Worm (Caenorhabditis elegans) whole organism, mixed stage, embryonic: ENCODE measurements around the gene aex-4.
A peak's percentile ranks its signal among the peaks of the same experiment; 100 is the strongest.

Experiments
- M03D4.4 ChIP-seq: sonication (generic microtip); optimal IDR thresholded peaks from 2 replicates; lab custom pipeline; 2017; ENCODE audit warnings: mild to moderate bottlenecking, missing genetic modification characterization, missing compliant biosample characterization
- bed-3 ChIP-seq: fragments of 200-800 bp; sonication (Bioruptor generic); optimal IDR thresholded peaks from 3 replicates; lab custom pipeline; 2018; ENCODE audit warnings: mild to moderate bottlenecking, missing genetic modification characterization, moderate library complexity, missing compliant biosample characterization
- blmp-1 ChIP-seq: fragments of 150-350 bp; optimal IDR thresholded peaks from 2 replicates; lab custom pipeline; 2014; ENCODE audit warnings: missing biosample characterization, missing genetic modification characterization
- ceh-39 ChIP-seq: fragments of 150-350 bp; optimal IDR thresholded peaks from 2 replicates; lab custom pipeline; 2014; ENCODE audit warnings: missing biosample characterization, missing genetic modification characterization
- ceh-43 ChIP-seq: fragments of 200-800 bp; sonication (Bioruptor generic); optimal IDR thresholded peaks from 2 replicates; lab custom pipeline; 2018; ENCODE audit warnings: mild to moderate bottlenecking, missing genetic modification characterization, moderate library complexity, missing compliant biosample characterization
- ces-1 ChIP-seq: fragments of 150-350 bp; optimal IDR thresholded peaks from 2 replicates; lab custom pipeline; 2014; ENCODE audit warnings: missing biosample characterization, missing genetic modification reagents, missing genetic modification characterization
- cnd-1 ChIP-seq: fragments of 200-800 bp; sonication (Bioruptor generic); optimal IDR thresholded peaks from 2 replicates; lab custom pipeline; 2018; ENCODE audit warnings: mild to moderate bottlenecking, missing genetic modification characterization, missing compliant biosample characterization
- drap-1 ChIP-seq: fragments of 200-800 bp; sonication (Bioruptor generic); optimal IDR thresholded peaks from 3 replicates; lab custom pipeline; 2018; ENCODE audit warnings: mild to moderate bottlenecking, missing genetic modification characterization, missing compliant biosample characterization
- elt-1 ChIP-seq: sonication (generic microtip); optimal IDR thresholded peaks from 2 replicates; lab custom pipeline; 2017; ENCODE audit warnings: missing genetic modification characterization, mild to moderate bottlenecking, missing compliant biosample characterization, antibody characterized with exemption, moderate library complexity, borderline replicate concordance; ENCODE audit not compliant: insufficient read depth
- elt-3 ChIP-seq: fragments of 150-350 bp; optimal IDR thresholded peaks from 2 replicates; lab custom pipeline; 2014; ENCODE audit warnings: missing biosample characterization, missing genetic modification characterization
- hlh-1 ChIP-seq: fragments of 150-350 bp; optimal IDR thresholded peaks from 2 replicates; lab custom pipeline; 2014; ENCODE audit warnings: missing biosample characterization, missing genetic modification reagents, missing genetic modification characterization
- lin-32 ChIP-seq: fragments of 200-800 bp; sonication (Bioruptor generic); optimal IDR thresholded peaks from 2 replicates; lab custom pipeline; 2018; ENCODE audit warnings: mild to moderate bottlenecking, missing genetic modification characterization, missing compliant biosample characterization
- lsy-2 ChIP-seq: fragments of 150-350 bp; optimal IDR thresholded peaks from 2 replicates; lab custom pipeline; 2014; ENCODE audit warnings: missing biosample characterization, missing genetic modification characterization
- mab-5 ChIP-seq: fragments of 150-350 bp; optimal IDR thresholded peaks from 2 replicates; lab custom pipeline; 2014; ENCODE audit warnings: missing biosample characterization, missing genetic modification characterization
- mep-1 ChIP-seq: fragments of 150-350 bp; optimal IDR thresholded peaks from 2 replicates; lab custom pipeline; 2017; ENCODE audit warnings: missing biosample characterization, missing genetic modification reagents, missing genetic modification characterization, inconsistent platforms
- mls-2 ChIP-seq: sonication (generic microtip); optimal IDR thresholded peaks from 2 replicates; lab custom pipeline; 2016; ENCODE audit warnings: mild to moderate bottlenecking, missing genetic modification characterization, moderate library complexity, missing compliant biosample characterization
- nhr-12 ChIP-seq: fragments of 150-350 bp; optimal IDR thresholded peaks from 2 replicates; lab custom pipeline; 2014; ENCODE audit warnings: missing biosample characterization, missing genetic modification characterization
- nhr-2 ChIP-seq: fragments of 150-350 bp; optimal IDR thresholded peaks from 2 replicates; lab custom pipeline; 2014; ENCODE audit warnings: missing biosample characterization, missing genetic modification characterization
- nhr-28 ChIP-seq: fragments of 150-350 bp; optimal IDR thresholded peaks from 2 replicates; lab custom pipeline; 2014; ENCODE audit warnings: missing biosample characterization, missing genetic modification characterization
- nhr-76 ChIP-seq: sonication (generic microtip); optimal IDR thresholded peaks from 2 replicates; lab custom pipeline; 2017; ENCODE audit warnings: missing biosample characterization, missing genetic modification characterization
- pha-4 ChIP-seq: fragments of 150-350 bp; optimal IDR thresholded peaks from 2 replicates; lab custom pipeline; 2018; ENCODE audit warnings: missing biosample characterization, missing genetic modification reagents, missing genetic modification characterization
- sem-2 ChIP-seq: fragments of 200-800 bp; sonication (Bioruptor generic); optimal IDR thresholded peaks from 2 replicates; lab custom pipeline; 2018; ENCODE audit warnings: mild to moderate bottlenecking, missing genetic modification characterization, missing compliant biosample characterization
- snpc-4 ChIP-seq: fragments of 150-350 bp; optimal IDR thresholded peaks from 2 replicates; lab custom pipeline; 2014; ENCODE audit warnings: missing biosample characterization, missing genetic modification characterization
- sptf-1 ChIP-seq: sonication (generic microtip); optimal IDR thresholded peaks from 2 replicates; lab custom pipeline; 2017; ENCODE audit warnings: mild to moderate bottlenecking, missing genetic modification characterization, moderate library complexity, missing compliant biosample characterization
- tbx-8 ChIP-seq: fragments of 200-800 bp; sonication (Bioruptor generic); optimal IDR thresholded peaks from 2 replicates; lab custom pipeline; 2018; ENCODE audit warnings: mild to moderate bottlenecking, missing genetic modification characterization, moderate library complexity, missing compliant biosample characterization
- unc-120 ChIP-seq: sonication (generic microtip); optimal IDR thresholded peaks from 2 replicates; lab custom pipeline; 2017; ENCODE audit warnings: missing genetic modification characterization, missing compliant biosample characterization; ENCODE audit not compliant: poor library complexity, severe bottlenecking
- unc-39 ChIP-seq: fragments of 150-350 bp; optimal IDR thresholded peaks from 2 replicates; lab custom pipeline; 2014; ENCODE audit warnings: missing biosample characterization, missing genetic modification characterization
- ztf-11 ChIP-seq: fragments of 150-350 bp; optimal IDR thresholded peaks from 2 replicates; lab custom pipeline; 2014; ENCODE audit warnings: missing biosample characterization, missing genetic modification characterization

aex-4 gene

DNA sequence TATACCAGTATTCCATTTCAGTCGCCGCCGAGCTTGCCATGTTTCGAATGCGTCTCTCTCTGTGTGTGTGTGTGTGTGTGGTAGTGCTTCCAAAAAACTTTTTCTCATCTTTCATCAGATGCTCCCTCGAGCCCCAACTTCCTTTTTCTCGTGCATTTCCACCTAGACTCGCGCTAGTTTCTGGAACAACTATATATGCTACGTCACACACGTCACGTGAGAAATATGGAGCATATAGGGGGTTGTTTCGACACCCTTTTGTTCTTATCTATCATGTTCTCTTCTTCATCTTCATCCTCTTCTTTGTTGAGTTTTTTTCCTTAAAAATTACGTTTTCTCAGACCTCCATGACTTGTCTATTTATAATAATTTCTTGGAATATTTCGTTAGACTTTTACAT lies 23.8 kb upstream of the aex-4 start:
- TF ChIP-seq elt-1 (tag; lab: Kevin White, UChicago), result no peak
- TF ChIP-seq lin-32, result no peak
- no peak for TF ChIP-seq mep-1
- no peak for TF ChIP-seq lsy-2 (tag; lab: Kevin White, UChicago)
- no peak for TF ChIP-seq M03D4.4 (tag; lab: Kevin White, UChicago)
- no peak for TF ChIP-seq ceh-39 (tag; lab: Kevin White, UChicago)
- TF ChIP-seq cnd-1, result no peak
- TF ChIP-seq ztf-11, result no peak
- TF ChIP-seq elt-3, result no peak
- no peak for TF ChIP-seq nhr-76 (tag; lab: Kevin White, UChicago)
- no peak for TF ChIP-seq unc-39 (tag; lab: Kevin White, UChicago)
- no peak for TF ChIP-seq mab-5 (tag; lab: Kevin White, UChicago)
- TF ChIP-seq nhr-12 (tag; lab: Kevin White, UChicago), result no peak
- TF ChIP-seq mls-2 (tag; lab: Kevin White, UChicago), result no peak
- TF ChIP-seq nhr-28, result no peak
- TF ChIP-seq drap-1 (GFP tag; lab: Kevin White, UChicago), result no peak
- TF ChIP-seq tbx-8, result no peak
- TF ChIP-seq, all 35 proteins: peak for 0

DNA sequence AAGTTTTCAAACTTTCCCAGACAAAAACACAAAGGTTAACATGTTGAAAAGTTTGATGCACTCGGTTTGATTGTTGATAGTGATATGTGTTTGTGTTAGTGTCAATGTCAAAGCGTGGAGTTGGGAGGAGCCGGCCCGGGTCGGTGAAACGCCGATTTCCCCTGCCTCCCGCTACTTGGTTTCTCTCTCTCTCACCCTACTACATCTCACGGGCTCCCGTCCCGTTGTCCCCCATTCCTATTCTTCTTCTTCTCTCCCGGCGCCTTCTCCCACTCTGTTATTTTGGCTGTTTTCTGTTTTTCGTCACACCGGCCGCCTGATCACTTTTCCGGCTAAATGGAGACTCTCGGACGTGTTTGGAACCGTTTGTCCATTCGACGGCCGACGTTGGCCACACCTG lies 22.8 kb upstream of the aex-4 start:
- TF ChIP-seq tbx-8, result no peak
- TF ChIP-seq hlh-1, result peak; percentile 32

DNA sequence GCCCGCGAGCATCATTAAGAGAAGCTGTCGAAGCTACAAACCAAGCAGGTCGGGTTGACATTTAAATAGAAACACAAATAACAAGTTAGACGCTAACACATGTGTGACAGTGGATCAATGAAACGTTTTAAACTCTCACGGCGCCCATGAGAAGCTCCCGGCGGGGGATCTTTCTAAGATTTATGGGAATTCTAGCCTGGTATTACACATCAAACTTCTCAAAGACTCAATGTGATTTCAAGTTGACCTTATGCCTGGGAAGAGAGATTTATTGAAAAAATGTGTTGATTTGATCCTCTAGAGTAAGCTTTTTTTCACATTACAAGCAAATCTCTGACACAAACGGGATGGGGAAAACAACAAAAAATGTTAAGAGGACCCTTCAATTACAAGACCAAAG lies 19.3 kb upstream of the aex-4 start:
- TF ChIP-seq mls-2 (tag; lab: Kevin White, UChicago), result no peak
- no peak for TF ChIP-seq M03D4.4 (tag; lab: Kevin White, UChicago)
- no peak for TF ChIP-seq cnd-1
- no peak for TF ChIP-seq sptf-1 (tag; lab: Kevin White, UChicago)
- TF ChIP-seq nhr-12 (tag; lab: Kevin White, UChicago), result no peak
- no peak for TF ChIP-seq drap-1 (GFP tag; lab: Kevin White, UChicago)
- no peak for TF ChIP-seq pha-4
- TF ChIP-seq unc-39 (tag; lab: Kevin White, UChicago), result no peak

DNA sequence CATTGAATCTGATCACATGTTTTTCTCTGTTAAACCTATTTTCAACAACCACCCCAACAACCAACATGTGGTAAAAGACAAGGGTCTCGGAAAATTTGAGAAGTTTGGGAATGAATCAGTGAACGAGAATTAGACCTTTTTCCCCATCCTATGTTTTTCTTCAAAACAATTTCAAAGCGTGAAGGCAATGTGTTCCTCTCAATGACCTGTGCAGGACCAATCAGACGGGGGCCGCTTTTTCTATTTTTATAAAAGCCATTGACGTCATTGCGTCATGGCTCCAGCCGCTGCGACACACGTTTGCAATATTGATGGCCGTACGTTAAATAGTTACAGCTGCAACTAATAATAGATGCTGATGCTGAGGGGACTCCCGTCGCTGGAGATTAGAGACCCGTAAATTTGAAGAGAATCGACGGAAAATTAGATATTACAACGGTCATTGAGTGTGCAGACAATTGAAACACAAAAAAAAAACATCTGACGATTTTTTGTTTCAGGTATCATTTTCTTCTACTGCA lies 17.4 kb upstream of the aex-4 start:
- TF ChIP-seq hlh-1, result peak; percentile 43
- no peak for TF ChIP-seq mab-5 (tag; lab: Kevin White, UChicago)

DNA sequence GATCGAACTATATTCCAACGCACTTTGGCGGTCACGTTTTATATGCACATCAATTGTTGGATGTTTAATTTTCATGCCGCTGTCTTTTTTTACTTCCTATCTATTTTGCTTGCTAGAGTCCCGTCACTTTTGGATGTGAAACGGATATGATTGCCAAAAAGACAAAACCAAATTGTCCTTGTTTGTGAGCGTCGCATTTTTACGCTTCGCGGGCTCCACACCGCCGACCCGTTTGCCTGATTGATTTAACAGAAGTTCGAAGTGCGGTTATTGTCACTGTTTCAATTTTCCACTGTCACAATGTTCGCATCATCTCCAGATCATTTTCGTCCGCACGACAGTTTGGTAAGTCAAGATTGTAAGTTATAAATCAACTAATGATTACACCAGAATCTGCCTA lies 14.3 kb upstream of the aex-4 start, which contains the start of gene C01C4.2:
TSS of gene C01C4.2 (plus strand) at position 301 of the 400 bp plus-strand sequence.
- TF ChIP-seq unc-120 (tag; lab: Kevin White, UChicago) (no peak), snpc-4 (no peak), cnd-1 (no peak), ceh-39 (tag; lab: Kevin White, UChicago) (no peak)
- TF ChIP-seq, all 35 proteins: peak for 0

DNA sequence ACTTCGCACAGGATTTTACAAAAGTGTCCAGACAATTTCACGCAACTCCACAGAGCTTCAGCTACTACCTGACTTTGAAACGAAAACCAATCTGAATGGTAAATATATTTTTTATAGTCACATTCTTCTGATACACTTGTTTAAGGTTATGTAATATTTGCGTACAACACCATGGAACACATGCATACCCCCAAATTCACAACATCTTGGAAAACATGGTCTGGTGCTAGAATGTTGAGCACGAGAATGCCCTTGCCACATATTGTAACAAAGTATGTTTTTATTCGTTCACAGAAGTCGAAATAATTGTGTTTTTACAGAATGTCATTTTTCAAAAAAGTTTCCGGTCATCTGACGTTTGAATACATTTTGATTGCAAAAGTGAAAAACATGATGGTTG lies 13.2 kb upstream of the aex-4 start:
- TF ChIP-seq mls-2 (tag; lab: Kevin White, UChicago) (no peak), ceh-39 (tag; lab: Kevin White, UChicago) (no peak), cnd-1 (no peak), sem-2 (no peak), pha-4 (no peak), blmp-1 (no peak), drap-1 (GFP tag; lab: Kevin White, UChicago) (no peak), lsy-2 (tag; lab: Kevin White, UChicago) (no peak)

DNA sequence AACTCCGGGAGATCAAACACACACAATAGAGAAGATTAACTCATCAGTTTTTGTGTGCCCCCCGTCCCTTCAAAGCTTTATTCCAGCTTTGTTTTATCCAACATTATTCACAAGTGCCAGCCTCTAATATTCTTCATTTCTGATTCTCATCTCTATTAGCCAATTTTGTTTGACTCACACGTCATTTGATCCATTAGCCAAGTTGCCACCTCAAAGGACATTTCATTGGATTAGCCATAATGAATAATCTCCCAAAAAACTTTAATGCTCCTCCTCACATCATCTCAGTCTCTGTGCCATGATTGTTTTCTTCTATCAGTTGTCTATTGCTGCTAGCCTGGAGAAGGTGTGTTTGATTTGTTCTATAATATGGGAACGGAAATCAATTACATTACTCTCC lies 3.6 kb upstream of the aex-4 start:
- TF ChIP-seq M03D4.4 (tag; lab: Kevin White, UChicago) (no peak), snpc-4 (no peak), ces-1 (GFP tag; lab: Kevin White, UChicago) (no peak), tbx-8 (no peak), nhr-12 (tag; lab: Kevin White, UChicago) (no peak), ceh-43 (no peak), unc-120 (tag; lab: Kevin White, UChicago) (no peak), pha-4 (no peak), bed-3 (GFP tag; lab: Kevin White, UChicago) (no peak), nhr-2 (tag; lab: Kevin White, UChicago) (no peak), cnd-1 (no peak), ztf-11 (no peak), drap-1 (GFP tag; lab: Kevin White, UChicago) (no peak), sem-2 (no peak)
